Worm (Caenorhabditis elegans) whole organism, L4/young adult: Measurements from ENCODE around the gene lin-36.
A peak's percentile ranks its signal among the peaks of the same experiment; 100 is the strongest.

Experiments
- W03F9.2 ChIP-seq: fragments of 150-350 bp; optimal IDR thresholded peaks from 2 replicates; lab custom pipeline; 2014; ENCODE audit warnings: missing biosample characterization, missing genetic modification characterization
- him-1 ChIP-seq: sonication (generic microtip); optimal IDR thresholded peaks from 2 replicates; lab custom pipeline; 2016; ENCODE audit warnings: missing genotype, missing genetic modification reagents, missing genetic modification characterization, missing compliant biosample characterization

ce11 chrIII:7973201-7973767, 47.4 kb downstream of the lin-36 start, which contains the start of the genes eef-1B.1 and aco-2:
- peak; percentile 67 for TF ChIP-seq him-1
- peak; percentile 90 for TF ChIP-seq W03F9.2 (tag; lab: Kevin White, UChicago)
